Worm (Caenorhabditis elegans) whole organism, L4 larva: ENCODE measurements around the gene C15B12.9.
A peak's percentile ranks its signal among the peaks of the same experiment; 100 is the strongest.

Source experiments
- D1046.2 ChIP-seq: fragments of 200-800 bp; sonication (Bioruptor generic); IDR thresholded peaks from 2 replicates; pipeline ENCODE4 v1.3.6; 2022; ENCODE audit warnings: missing genetic modification characterization, missing compliant biosample characterization
- F10B5.3 ChIP-seq: sonication (generic microtip); optimal IDR thresholded peaks from 2 replicates; lab custom pipeline; 2016; ENCODE audit warnings: mild to moderate bottlenecking, missing genetic modification characterization, missing compliant biosample characterization
- F26F4.8 ChIP-seq: fragments of 200-800 bp; sonication (Bioruptor generic); conservative IDR thresholded peaks from 2 replicates; pipeline ENCODE4 v1.3.6; 2022; ENCODE audit warnings: missing genetic modification characterization, missing compliant biosample characterization
- F49E8.2 ChIP-seq: sonication (generic microtip); optimal IDR thresholded peaks from 2 replicates; lab custom pipeline; 2016; ENCODE audit warnings: missing compliant biosample characterization, mild to moderate bottlenecking, missing genetic modification characterization, borderline replicate concordance
- T26A8.4 ChIP-seq: fragments of 200-800 bp; sonication (Bioruptor generic); IDR thresholded peaks from 2 replicates; pipeline ENCODE4 v1.3.6; 2022; ENCODE audit warnings: missing genetic modification characterization, missing compliant biosample characterization
- Y105C5A.15 ChIP-seq: fragments of 200-800 bp; sonication (Bioruptor generic); IDR thresholded peaks from 2 replicates; pipeline ENCODE4 v1.3.6; 2022; ENCODE audit warnings: missing genetic modification characterization, missing compliant biosample characterization
- ZK337.2 ChIP-seq: fragments of 200-800 bp; sonication (Bioruptor generic); IDR thresholded peaks from 2 replicates; pipeline ENCODE4 v1.3.6; 2022; ENCODE audit warnings: missing genetic modification reagents, missing genetic modification characterization, missing compliant biosample characterization
- ZK546.5 ChIP-seq, 2 experiments: sonication (generic microtip); optimal IDR thresholded peaks; 2 replicates each; lab custom pipeline; 2017; ENCODE audit warnings: missing biosample characterization in 2 of 2, missing genetic modification characterization in 2 of 2
- aha-1 ChIP-seq: fragments of 150-350 bp; peaks from one replicate; lab custom pipeline; 2014; ENCODE audit warnings: missing biosample characterization, missing genetic modification characterization
- ceh-20 ChIP-seq: fragments of 200-800 bp; sonication (Bioruptor generic); IDR thresholded peaks from 2 replicates; pipeline ENCODE4 v1.3.6; 2022; ENCODE audit warnings: missing genetic modification reagents, missing genetic modification characterization, missing compliant biosample characterization
- ceh-32 ChIP-seq: sonication (generic microtip); optimal IDR thresholded peaks from 2 replicates; lab custom pipeline; 2016; ENCODE audit warnings: mild to moderate bottlenecking, missing genetic modification characterization, missing compliant biosample characterization; ENCODE audit not compliant: poor library complexity
- ceh-82 ChIP-seq: sonication (generic microtip); optimal IDR thresholded peaks from 2 replicates; lab custom pipeline; 2017; ENCODE audit warnings: missing biosample characterization, missing genetic modification characterization
- daf-16 ChIP-seq, 3 experiments: sonication (generic microtip); optimal IDR thresholded peaks; 2 replicates each; lab custom pipeline; 2016 to 2017; ENCODE audit warnings: missing genetic modification characterization in 3 of 3, missing genetic modification reagents in 3 of 3, mild to moderate bottlenecking in 2 of 3, missing compliant biosample characterization in 2 of 3, missing biosample characterization in 1 of 3, moderate library complexity in 1 of 3
- dmd-6 ChIP-seq: fragments of 200-800 bp; sonication (Bioruptor generic); IDR thresholded peaks from 2 replicates; pipeline ENCODE4 v1.3.6; 2022; ENCODE audit warnings: missing genetic modification reagents, missing genetic modification characterization, missing compliant biosample characterization
- dpl-1 ChIP-seq: fragments of 150-350 bp; optimal IDR thresholded peaks from 2 replicates; lab custom pipeline; 2014; ENCODE audit warnings: missing biosample characterization, missing genetic modification reagents, missing genetic modification characterization
- dve-1 ChIP-seq: sonication (generic microtip); optimal IDR thresholded peaks from 2 replicates; lab custom pipeline; 2017; ENCODE audit warnings: antibody characterized with exemption, mild to moderate bottlenecking, missing genetic modification characterization, missing compliant biosample characterization; ENCODE audit not compliant: insufficient read depth
- egl-43 ChIP-seq: fragments of 200-800 bp; sonication (Bioruptor generic); IDR thresholded peaks from 2 replicates; pipeline ENCODE4 v1.3.6; 2022; ENCODE audit warnings: missing genetic modification reagents, missing genetic modification characterization, missing compliant biosample characterization
- fkh-10 ChIP-seq: fragments of 150-350 bp; optimal IDR thresholded peaks from 2 replicates; lab custom pipeline; 2014; ENCODE audit warnings: missing biosample characterization, missing genetic modification reagents, missing genetic modification characterization
- fos-1 ChIP-seq: fragments of 150-350 bp; optimal IDR thresholded peaks from 2 replicates; lab custom pipeline; 2014; ENCODE audit warnings: missing biosample characterization, missing genetic modification characterization
- hif-1 ChIP-seq, 2 experiments: sonication (generic microtip); optimal IDR thresholded peaks; 2 replicates each; lab custom pipeline; 2016 to 2017; ENCODE audit warnings: missing compliant biosample characterization in 2 of 2, missing genetic modification characterization in 2 of 2, missing genetic modification reagents in 2 of 2, missing genotype in 2 of 2, mild to moderate bottlenecking in 1 of 2
- hlh-11 ChIP-seq: fragments of 200-800 bp; sonication (Bioruptor generic); optimal IDR thresholded peaks from 2 replicates; lab custom pipeline; 2018; ENCODE audit warnings: mild to moderate bottlenecking, missing genetic modification characterization, missing compliant biosample characterization
- hlh-30 ChIP-seq: sonication (generic microtip); optimal IDR thresholded peaks from 2 replicates; lab custom pipeline; 2017; ENCODE audit warnings: antibody characterized with exemption, mild to moderate bottlenecking, missing genetic modification characterization, missing compliant biosample characterization; ENCODE audit not compliant: insufficient read depth
- jun-1 ChIP-seq: fragments of 150-350 bp; optimal IDR thresholded peaks from 2 replicates; lab custom pipeline; 2014; ENCODE audit warnings: missing biosample characterization, missing genetic modification reagents, missing genetic modification characterization
- lim-7 ChIP-seq: fragments of 200-800 bp; sonication (Bioruptor generic); IDR thresholded peaks from 2 replicates; pipeline ENCODE4 v1.3.6; 2022; ENCODE audit warnings: missing genetic modification characterization, missing compliant biosample characterization
- lin-13 ChIP-seq: fragments of 150-350 bp; optimal IDR thresholded peaks from 2 replicates; lab custom pipeline; 2014; ENCODE audit warnings: missing biosample characterization, missing genetic modification reagents, missing genetic modification characterization
- lin-38 ChIP-seq: fragments of 200-800 bp; sonication (Bioruptor generic); IDR thresholded peaks from 2 replicates; pipeline ENCODE4 v1.3.6; 2022; ENCODE audit warnings: missing genetic modification reagents, missing genetic modification characterization, missing compliant biosample characterization
- madf-9 ChIP-seq: fragments of 200-800 bp; sonication (Bioruptor generic); conservative IDR thresholded peaks from 2 replicates; pipeline ENCODE4 v1.3.6; 2022; ENCODE audit warnings: missing genetic modification reagents, missing genetic modification characterization, missing compliant biosample characterization
- mdl-1 ChIP-seq, 2 experiments: fragments of 150-350 bp in 1 of 2; sonication (generic microtip) in 1 of 2; optimal IDR thresholded peaks; 2 replicates each; lab custom pipeline; 2014 to 2017; ENCODE audit warnings: missing biosample characterization in 2 of 2, missing genetic modification characterization in 2 of 2
- mes-2 ChIP-seq: sonication (generic microtip); optimal IDR thresholded peaks from 2 replicates; lab custom pipeline; 2016; ENCODE audit warnings: missing genotype, mild to moderate bottlenecking, missing genetic modification characterization, missing compliant biosample characterization; ENCODE audit not compliant: poor library complexity, severe bottlenecking
- mxl-3 ChIP-seq: fragments of 200-800 bp; sonication (Bioruptor generic); optimal IDR thresholded peaks from 2 replicates; lab custom pipeline; 2018; ENCODE audit warnings: mild to moderate bottlenecking, missing genetic modification characterization, missing compliant biosample characterization
- nhr-10 ChIP-seq: fragments of 150-350 bp; optimal IDR thresholded peaks from 2 replicates; lab custom pipeline; 2014; ENCODE audit warnings: missing biosample characterization, missing genetic modification characterization
- nhr-102 ChIP-seq: sonication (generic microtip); optimal IDR thresholded peaks from 2 replicates; lab custom pipeline; 2016; ENCODE audit warnings: mild to moderate bottlenecking, missing genetic modification characterization, moderate library complexity, missing compliant biosample characterization
- nhr-111 ChIP-seq: fragments of 200-800 bp; sonication (Bioruptor generic); optimal IDR thresholded peaks from 2 replicates; lab custom pipeline; 2018; ENCODE audit warnings: mild to moderate bottlenecking, missing genetic modification characterization, missing compliant biosample characterization
- nhr-28 ChIP-seq: fragments of 150-350 bp; optimal IDR thresholded peaks from 2 replicates; lab custom pipeline; 2014; ENCODE audit warnings: missing biosample characterization, missing genetic modification characterization
- nhr-41 ChIP-seq: fragments of 200-800 bp; sonication (Bioruptor generic); IDR thresholded peaks from 2 replicates; pipeline ENCODE4 v1.3.6; 2022; ENCODE audit warnings: missing genetic modification reagents, missing genetic modification characterization, missing compliant biosample characterization
- nhr-42 ChIP-seq: fragments of 200-800 bp; sonication (Bioruptor generic); IDR thresholded peaks from 2 replicates; pipeline ENCODE4 v1.3.6; 2022; ENCODE audit warnings: missing genetic modification characterization, missing compliant biosample characterization
- pha-4 ChIP-seq, 2 experiments: fragments of 150-350 bp in 1 of 2; fragments of 200-800 bp in 1 of 2; sonication (Bioruptor generic) in 1 of 2; IDR thresholded peaks in 1 of 2; optimal IDR thresholded peaks in 1 of 2; 2 replicates each; pipeline versions ENCODE4 v1.3.6 to Lab custom; 2014 to 2022; ENCODE audit warnings: missing genetic modification characterization in 2 of 2, missing genetic modification reagents in 2 of 2, missing biosample characterization in 1 of 2, missing compliant biosample characterization in 1 of 2
- pqm-1 ChIP-seq: sonication (generic microtip); optimal IDR thresholded peaks from 2 replicates; lab custom pipeline; 2017; ENCODE audit warnings: missing biosample characterization, missing genetic modification characterization
- skn-1 ChIP-seq: fragments of 150-350 bp; optimal IDR thresholded peaks from 2 replicates; lab custom pipeline; 2014; ENCODE audit warnings: missing biosample characterization, missing genetic modification characterization
- snpc-1.2 ChIP-seq: fragments of 200-800 bp; sonication (Bioruptor generic); IDR thresholded peaks from 2 replicates; pipeline ENCODE4 v1.3.6; 2022; ENCODE audit warnings: missing genetic modification reagents, missing genetic modification characterization, missing compliant biosample characterization
- spr-3 ChIP-seq: fragments of 200-800 bp; sonication (Bioruptor generic); optimal IDR thresholded peaks from 2 replicates; lab custom pipeline; 2018; ENCODE audit warnings: mild to moderate bottlenecking, missing genetic modification characterization, missing compliant biosample characterization
- tag-97 ChIP-seq: fragments of 200-800 bp; sonication (Bioruptor generic); IDR thresholded peaks from 2 replicates; pipeline ENCODE4 v1.3.6; 2022; ENCODE audit warnings: missing genetic modification characterization, missing compliant biosample characterization
- tra-1 ChIP-seq: fragments of 200-800 bp; sonication (Bioruptor generic); IDR thresholded peaks from 2 replicates; pipeline ENCODE4 v1.3.6; 2022; ENCODE audit warnings: missing genetic modification reagents, missing genetic modification characterization, missing compliant biosample characterization
- unc-130 ChIP-seq: sonication (generic microtip); optimal IDR thresholded peaks from 2 replicates; lab custom pipeline; 2016; ENCODE audit warnings: missing genetic modification reagents, missing genetic modification characterization, missing compliant biosample characterization
- unc-39 ChIP-seq: sonication (generic microtip); optimal IDR thresholded peaks from 2 replicates; lab custom pipeline; 2017; ENCODE audit warnings: missing biosample characterization, missing genetic modification characterization
- vab-7 ChIP-seq: fragments of 200-800 bp; sonication (Bioruptor generic); IDR thresholded peaks from 2 replicates; pipeline ENCODE4 v1.3.6; 2022; ENCODE audit warnings: missing genetic modification reagents, missing genetic modification characterization, missing compliant biosample characterization
- zip-11 ChIP-seq: fragments of 200-800 bp; sonication (Bioruptor generic); IDR thresholded peaks from 2 replicates; pipeline ENCODE4 v1.3.6; 2022; ENCODE audit warnings: missing genetic modification characterization, missing compliant biosample characterization
- ztf-7 ChIP-seq: fragments of 150-350 bp; optimal IDR thresholded peaks from 2 replicates; lab custom pipeline; 2014; ENCODE audit warnings: missing biosample characterization, missing genetic modification characterization

The C15B12.9 gene

DNA sequence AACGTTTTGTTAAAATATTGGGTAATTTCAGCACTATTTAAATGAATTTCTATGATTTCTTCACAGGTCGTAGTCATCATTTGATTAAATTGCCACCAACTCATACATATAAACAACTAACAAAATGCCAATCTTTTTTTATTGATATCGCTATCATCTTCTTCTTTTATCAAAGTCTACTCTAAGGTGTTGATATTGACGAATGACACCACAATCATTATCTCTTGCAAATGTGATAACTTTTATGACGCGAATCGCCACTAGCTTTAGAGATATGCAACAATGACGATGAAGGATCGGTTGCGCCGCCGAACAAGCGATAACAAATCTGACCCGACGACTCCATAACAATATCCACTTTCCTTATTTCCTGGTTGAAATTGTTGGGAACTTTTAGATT, 45.9 kb downstream of the C15B12.9 start:
- TF ChIP-seq dve-1 (tag; lab: Kevin White, UChicago) (peak; percentile 74), Y105C5A.15 (GFP tag; lab: Robert Waterston, UW) (no peak), mdl-1 (tag; optimal IDR thresholded peaks at IDR 0.05; lab: Kevin White, UChicago) (no peak), daf-16 (GFP tag; optimal IDR thresholded peaks at IDR 0.05; lab: Kevin White, UChicago) (peak in 1 of 2 experiments; percentile 6), daf-16 (tag; optimal IDR thresholded peaks at IDR 0.05; lab: Kevin White, UChicago) (peak; percentile 84), F26F4.8 (GFP tag; lab: Robert Waterston, UW) (no peak), madf-9 (GFP tag; lab: Robert Waterston, UW) (no peak), nhr-28 (tag; lab: Kevin White, UChicago) (no peak), pha-4 (GFP tag; IDR thresholded peaks at IDR 0.05; lab: Robert Waterston, UW) (no peak), pha-4 (tag; optimal IDR thresholded peaks at IDR 0.05; lab: Kevin White, UChicago) (no peak), F10B5.3 (tag; lab: Kevin White, UChicago) (no peak), mes-2 (tag; lab: Kevin White, UChicago) (no peak), nhr-111 (no peak), lin-13 (no peak), snpc-1.2 (no peak), jun-1 (tag; lab: Kevin White, UChicago) (no peak), tag-97 (no peak), ceh-82 (tag; lab: Kevin White, UChicago) (no peak), nhr-42 (GFP tag; lab: Robert Waterston, UW) (no peak), tra-1 (GFP tag; lab: Robert Waterston, UW) (no peak), ceh-20 (GFP tag; lab: Robert Waterston, UW) (no peak), spr-3 (GFP tag; lab: Kevin White, UChicago) (no peak), pqm-1 (no peak), dmd-6 (GFP tag; lab: Robert Waterston, UW) (peak; percentile 50), hlh-11 (tag; lab: Kevin White, UChicago) (peak; percentile 43), ceh-32 (tag; lab: Kevin White, UChicago) (no peak), unc-130 (GFP tag; lab: Kevin White, UChicago) (no peak), nhr-102 (tag; lab: Kevin White, UChicago) (no peak), dpl-1 (GFP tag; lab: Kevin White, UChicago) (no peak), hif-1 (tag; optimal IDR thresholded peaks at IDR 0.05; lab: Kevin White, UChicago) (no peak), aha-1 (tag; lab: Kevin White, UChicago) (no peak), D1046.2 (no peak), lin-38 (GFP tag; lab: Robert Waterston, UW) (no peak), fos-1 (no peak), vab-7 (GFP tag; lab: Robert Waterston, UW) (no peak)
- TF ChIP-seq, all 104 proteins: peak for 4

DNA sequence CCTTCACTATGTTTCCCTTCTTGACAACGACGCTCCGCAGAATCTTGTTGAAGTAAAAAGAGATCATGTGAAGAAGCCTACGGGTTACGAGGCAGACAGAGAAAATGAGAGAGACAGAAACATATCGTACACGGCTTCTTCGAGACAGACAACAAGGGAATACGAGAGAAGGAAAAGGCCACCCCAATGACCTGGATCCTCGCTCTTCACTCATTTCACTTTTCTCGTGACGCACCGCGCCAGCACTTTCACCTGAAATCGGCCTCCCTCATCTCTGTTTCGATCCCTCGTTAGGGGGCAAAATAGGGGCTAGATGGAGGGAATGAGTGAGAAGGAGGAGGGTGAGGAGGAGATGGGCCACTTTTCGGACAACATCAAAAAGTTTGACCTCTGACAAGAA, 46.7 kb downstream of the C15B12.9 start:
- TF ChIP-seq egl-43 (GFP tag; lab: Robert Waterston, UW) (no peak), pha-4 (GFP tag; IDR thresholded peaks at IDR 0.05; lab: Robert Waterston, UW) (no peak), pha-4 (tag; optimal IDR thresholded peaks at IDR 0.05; lab: Kevin White, UChicago) (no peak), nhr-10 (no peak), ceh-32 (tag; lab: Kevin White, UChicago) (no peak), mdl-1 (tag; optimal IDR thresholded peaks at IDR 0.05; lab: Kevin White, UChicago) (peak in 1 of 2 experiments; percentile 22), mxl-3 (GFP tag; lab: Kevin White, UChicago) (no peak), ZK546.5 (tag; optimal IDR thresholded peaks at IDR 0.05; lab: Kevin White, UChicago) (no peak), F49E8.2 (tag; lab: Kevin White, UChicago) (no peak), nhr-28 (tag; lab: Kevin White, UChicago) (peak; percentile 1), unc-39 (tag; lab: Kevin White, UChicago) (no peak), dpl-1 (GFP tag; lab: Kevin White, UChicago) (no peak), mes-2 (tag; lab: Kevin White, UChicago) (no peak), F10B5.3 (tag; lab: Kevin White, UChicago) (no peak), skn-1 (no peak), nhr-41 (GFP tag; lab: Robert Waterston, UW) (no peak), hlh-30 (tag; lab: Kevin White, UChicago) (peak; percentile 76), lim-7 (GFP tag; lab: Robert Waterston, UW) (no peak), hlh-11 (tag; lab: Kevin White, UChicago) (peak; percentile 50), T26A8.4 (GFP tag; lab: Robert Waterston, UW) (no peak), ztf-7 (tag; lab: Kevin White, UChicago) (no peak), zip-11 (GFP tag; lab: Robert Waterston, UW) (no peak), fkh-10 (no peak), fos-1 (no peak), pqm-1 (no peak), ZK337.2 (GFP tag; lab: Robert Waterston, UW) (no peak)
